Worm (Caenorhabditis elegans): Measurements from ENCODE around the gene tomm-7.

- TF ChIP-seq ctbp-1 (GFP tag; IDR thresholded peaks at IDR 0.05) (no peak), jun-1 (tag; optimal IDR thresholded peaks at IDR 0.05) (no peak), lir-3 (tag; optimal IDR thresholded peaks at IDR 0.05) (no peak), mep-1 (tag; optimal IDR thresholded peaks at IDR 0.05) (no peak), snpc-4 (tag; optimal IDR thresholded peaks at IDR 0.05) (no peak), dpl-1 (GFP tag; optimal IDR thresholded peaks at IDR 0.05) (no peak), nhr-237 (tag; optimal IDR thresholded peaks at IDR 0.05) (no peak), spr-3 (GFP tag; optimal IDR thresholded peaks at IDR 0.05) (no peak), ztf-11 (tag; optimal IDR thresholded peaks at IDR 0.05) (no peak), nhr-10 (tag; optimal IDR thresholded peaks at IDR 0.05) (no peak), nhr-77 (tag; optimal IDR thresholded peaks at IDR 0.05) (no peak), cey-2 (tag; optimal IDR thresholded peaks at IDR 0.05; ENCODE audit: borderline replicate concordance, insufficient read depth) (no peak), mxl-2 (GFP tag; conservative IDR thresholded peaks at IDR 0.05) (no peak), R02D3.7 (tag; optimal IDR thresholded peaks at IDR 0.05) (no peak)
These were observed 17.7 kb downstream of the tomm-7 start for ce11 chrIII:7877090-7877489.

All from whole organism, L4 larva.